Worm (Caenorhabditis elegans) whole organism, L4 larva: ENCODE results near the gene mps-4.

ENCODE experiments used
- F10B5.3 ChIP-seq: sonication (generic microtip); optimal IDR thresholded peaks from 2 replicates; lab custom pipeline; 2016; ENCODE audit warnings: mild to moderate bottlenecking, missing genetic modification characterization, missing compliant biosample characterization
- F26F4.8 ChIP-seq: fragments of 200-800 bp; sonication (Bioruptor generic); conservative IDR thresholded peaks from 2 replicates; pipeline ENCODE4 v1.3.6; 2022; ENCODE audit warnings: missing genetic modification characterization, missing compliant biosample characterization
- F37D6.2 ChIP-seq: sonication (generic microtip); optimal IDR thresholded peaks from 2 replicates; lab custom pipeline; 2016; ENCODE audit warnings: mild to moderate bottlenecking, missing genetic modification characterization, missing compliant biosample characterization
- R02D3.7 ChIP-seq: fragments of 150-350 bp; sonication (generic microtip); optimal IDR thresholded peaks from 3 replicates; lab custom pipeline; 2014; ENCODE audit warnings: missing biosample characterization, missing genetic modification characterization
- T20F7.1 ChIP-seq: fragments of 200-800 bp; sonication (Bioruptor generic); optimal IDR thresholded peaks from 2 replicates; lab custom pipeline; 2018; ENCODE audit warnings: mild to moderate bottlenecking, missing genetic modification characterization, missing compliant biosample characterization
- Y75B8A.6 ChIP-seq: fragments of 200-800 bp; sonication (Bioruptor generic); IDR thresholded peaks from 2 replicates; pipeline ENCODE4 v1.3.6; 2022; ENCODE audit warnings: missing genetic modification reagents, missing genetic modification characterization, missing compliant biosample characterization
- ZK337.2 ChIP-seq: fragments of 200-800 bp; sonication (Bioruptor generic); IDR thresholded peaks from 2 replicates; pipeline ENCODE4 v1.3.6; 2022; ENCODE audit warnings: missing genetic modification reagents, missing genetic modification characterization, missing compliant biosample characterization
- ZK546.5 ChIP-seq, 2 experiments: sonication (generic microtip); optimal IDR thresholded peaks; 2 replicates each; lab custom pipeline; 2017; ENCODE audit warnings: missing biosample characterization in 2 of 2, missing genetic modification characterization in 2 of 2
- aha-1 ChIP-seq: fragments of 150-350 bp; peaks from one replicate; lab custom pipeline; 2014; ENCODE audit warnings: missing biosample characterization, missing genetic modification characterization
- aly-2 ChIP-seq: sonication (generic microtip); optimal IDR thresholded peaks from 2 replicates; lab custom pipeline; 2018; ENCODE audit warnings: missing biosample characterization, missing genetic modification characterization
- ceh-20 ChIP-seq: fragments of 200-800 bp; sonication (Bioruptor generic); IDR thresholded peaks from 2 replicates; pipeline ENCODE4 v1.3.6; 2022; ENCODE audit warnings: missing genetic modification reagents, missing genetic modification characterization, missing compliant biosample characterization
- ceh-28 ChIP-seq: fragments of 150-350 bp; optimal IDR thresholded peaks from 2 replicates; lab custom pipeline; 2014; ENCODE audit warnings: missing biosample characterization, missing genetic modification reagents, missing genetic modification characterization
- ceh-82 ChIP-seq: sonication (generic microtip); optimal IDR thresholded peaks from 2 replicates; lab custom pipeline; 2017; ENCODE audit warnings: missing biosample characterization, missing genetic modification characterization
- ces-1 ChIP-seq: fragments of 150-350 bp; sonication (generic microtip); optimal IDR thresholded peaks from 4 replicates; lab custom pipeline; 2014; ENCODE audit warnings: missing biosample characterization, missing genetic modification reagents, missing genetic modification characterization
- daf-16 ChIP-seq, 3 experiments: sonication (generic microtip); optimal IDR thresholded peaks; 2 replicates each; lab custom pipeline; 2016 to 2017; ENCODE audit warnings: missing genetic modification characterization in 3 of 3, missing genetic modification reagents in 3 of 3, mild to moderate bottlenecking in 2 of 3, missing compliant biosample characterization in 2 of 3, missing biosample characterization in 1 of 3, moderate library complexity in 1 of 3
- daf-19 ChIP-seq: fragments of 200-800 bp; sonication (Bioruptor generic); conservative IDR thresholded peaks from 2 replicates; pipeline ENCODE4 v1.3.6; 2022; ENCODE audit warnings: missing genetic modification characterization, missing compliant biosample characterization
- dve-1 ChIP-seq: sonication (generic microtip); optimal IDR thresholded peaks from 2 replicates; lab custom pipeline; 2017; ENCODE audit warnings: antibody characterized with exemption, mild to moderate bottlenecking, missing genetic modification characterization, missing compliant biosample characterization; ENCODE audit not compliant: insufficient read depth
- egl-27 ChIP-seq: sonication (generic microtip); optimal IDR thresholded peaks from 3 replicates; lab custom pipeline; 2017; ENCODE audit warnings: missing biosample characterization, missing genetic modification reagents, missing genetic modification characterization
- jun-1 ChIP-seq: fragments of 150-350 bp; optimal IDR thresholded peaks from 2 replicates; lab custom pipeline; 2014; ENCODE audit warnings: missing biosample characterization, missing genetic modification reagents, missing genetic modification characterization
- lim-7 ChIP-seq: fragments of 200-800 bp; sonication (Bioruptor generic); IDR thresholded peaks from 2 replicates; pipeline ENCODE4 v1.3.6; 2022; ENCODE audit warnings: missing genetic modification characterization, missing compliant biosample characterization
- lin-15B ChIP-seq: fragments of 150-350 bp; sonication (generic microtip); optimal IDR thresholded peaks from 3 replicates; lab custom pipeline; 2014; ENCODE audit warnings: missing biosample characterization, missing genetic modification characterization
- lin-38 ChIP-seq: fragments of 200-800 bp; sonication (Bioruptor generic); IDR thresholded peaks from 2 replicates; pipeline ENCODE4 v1.3.6; 2022; ENCODE audit warnings: missing genetic modification reagents, missing genetic modification characterization, missing compliant biosample characterization
- lin-39 ChIP-seq: fragments of 150-350 bp; optimal IDR thresholded peaks from 2 replicates; lab custom pipeline; 2014; ENCODE audit warnings: missing biosample characterization, missing genetic modification reagents, missing genetic modification characterization
- lir-3 ChIP-seq: sonication (generic microtip); optimal IDR thresholded peaks from 2 replicates; lab custom pipeline; 2016; ENCODE audit warnings: mild to moderate bottlenecking, missing genetic modification characterization, missing compliant biosample characterization
- lsy-2 ChIP-seq, 2 experiments: fragments of 150-350 bp in 1 of 2; sonication (generic microtip) in 1 of 2; optimal IDR thresholded peaks; 2 replicates each; lab custom pipeline; 2014 to 2017; ENCODE audit warnings: missing biosample characterization in 2 of 2, missing genetic modification characterization in 2 of 2
- madf-5 ChIP-seq, 2 experiments: fragments of 200-800 bp; sonication (Bioruptor generic); IDR thresholded peaks; 2 replicates each; pipeline ENCODE4 v1.3.6; 2022; ENCODE audit warnings: missing compliant biosample characterization in 2 of 2, missing genetic modification characterization in 2 of 2
- mdt-29 ChIP-seq: fragments of 200-800 bp; sonication (Bioruptor generic); IDR thresholded peaks from 2 replicates; pipeline ENCODE4 v1.3.6; 2022; ENCODE audit warnings: missing genetic modification reagents, missing genetic modification characterization, missing compliant biosample characterization
- mes-2 ChIP-seq: sonication (generic microtip); optimal IDR thresholded peaks from 2 replicates; lab custom pipeline; 2016; ENCODE audit warnings: missing genotype, mild to moderate bottlenecking, missing genetic modification characterization, missing compliant biosample characterization; ENCODE audit not compliant: poor library complexity, severe bottlenecking
- mxl-2 ChIP-seq: fragments of 200-800 bp; sonication (Bioruptor generic); conservative IDR thresholded peaks from 2 replicates; pipeline ENCODE4 v1.3.6; 2022; ENCODE audit warnings: missing genetic modification reagents, missing genetic modification characterization, missing compliant biosample characterization
- mxl-3 ChIP-seq: fragments of 200-800 bp; sonication (Bioruptor generic); optimal IDR thresholded peaks from 2 replicates; lab custom pipeline; 2018; ENCODE audit warnings: mild to moderate bottlenecking, missing genetic modification characterization, missing compliant biosample characterization
- nhr-237 ChIP-seq: sonication (generic microtip); optimal IDR thresholded peaks from 2 replicates; lab custom pipeline; 2017; ENCODE audit warnings: missing biosample characterization, missing genetic modification characterization
- nhr-42 ChIP-seq: fragments of 200-800 bp; sonication (Bioruptor generic); IDR thresholded peaks from 2 replicates; pipeline ENCODE4 v1.3.6; 2022; ENCODE audit warnings: missing genetic modification characterization, missing compliant biosample characterization
- nhr-77 ChIP-seq: fragments of 150-350 bp; optimal IDR thresholded peaks from 2 replicates; lab custom pipeline; 2014; ENCODE audit warnings: missing biosample characterization, missing genetic modification characterization
- php-3 ChIP-seq: fragments of 200-800 bp; sonication (Bioruptor generic); IDR thresholded peaks from 2 replicates; pipeline ENCODE4 v1.3.6; 2022; ENCODE audit warnings: missing genetic modification reagents, missing genetic modification characterization, missing compliant biosample characterization
- pqm-1 ChIP-seq: sonication (generic microtip); optimal IDR thresholded peaks from 2 replicates; lab custom pipeline; 2017; ENCODE audit warnings: missing biosample characterization, missing genetic modification characterization
- skn-1 ChIP-seq: fragments of 150-350 bp; optimal IDR thresholded peaks from 2 replicates; lab custom pipeline; 2014; ENCODE audit warnings: missing biosample characterization, missing genetic modification characterization
- snpc-1.2 ChIP-seq: fragments of 200-800 bp; sonication (Bioruptor generic); IDR thresholded peaks from 2 replicates; pipeline ENCODE4 v1.3.6; 2022; ENCODE audit warnings: missing genetic modification reagents, missing genetic modification characterization, missing compliant biosample characterization
- spr-1 ChIP-seq: sonication (generic microtip); optimal IDR thresholded peaks from 2 replicates; lab custom pipeline; 2016; ENCODE audit warnings: mild to moderate bottlenecking, missing genetic modification characterization, missing compliant biosample characterization
- tra-1 ChIP-seq: fragments of 200-800 bp; sonication (Bioruptor generic); IDR thresholded peaks from 2 replicates; pipeline ENCODE4 v1.3.6; 2022; ENCODE audit warnings: missing genetic modification reagents, missing genetic modification characterization, missing compliant biosample characterization
- unc-130 ChIP-seq: sonication (generic microtip); optimal IDR thresholded peaks from 2 replicates; lab custom pipeline; 2016; ENCODE audit warnings: missing genetic modification reagents, missing genetic modification characterization, missing compliant biosample characterization
- unc-39 ChIP-seq: sonication (generic microtip); optimal IDR thresholded peaks from 2 replicates; lab custom pipeline; 2017; ENCODE audit warnings: missing biosample characterization, missing genetic modification characterization
- zfp-2 ChIP-seq: sonication (generic microtip); optimal IDR thresholded peaks from 2 replicates; lab custom pipeline; 2016; ENCODE audit warnings: mild to moderate bottlenecking, missing genetic modification characterization, missing compliant biosample characterization
- zip-11 ChIP-seq: fragments of 200-800 bp; sonication (Bioruptor generic); IDR thresholded peaks from 2 replicates; pipeline ENCODE4 v1.3.6; 2022; ENCODE audit warnings: missing genetic modification characterization, missing compliant biosample characterization
- ztf-7 ChIP-seq: fragments of 150-350 bp; optimal IDR thresholded peaks from 2 replicates; lab custom pipeline; 2014; ENCODE audit warnings: missing biosample characterization, missing genetic modification characterization

Gene mps-4

ce11 chrIII:8300860-8301396 lies 29.4 kb upstream of the mps-4 start:
- TF ChIP-seq Y75B8A.6 (GFP tag; lab: Robert Waterston, UW) (no peak), nhr-42 (no peak), zfp-2 (no peak), ceh-20 (GFP tag; lab: Robert Waterston, UW) (no peak), lir-3 (tag; lab: Kevin White, UChicago) (no peak), unc-130 (GFP tag; lab: Kevin White, UChicago) (no peak), zip-11 (GFP tag; lab: Robert Waterston, UW) (no peak), egl-27 (tag; lab: Kevin White, UChicago) (no peak)

- TF ChIP-seq nhr-77 (peak; percentile 14), ces-1 (GFP tag; lab: Kevin White, UChicago) (no peak), ceh-82 (tag; lab: Kevin White, UChicago) (no peak), mes-2 (tag; lab: Kevin White, UChicago) (no peak), F26F4.8 (GFP tag; lab: Robert Waterston, UW) (no peak), F10B5.3 (no peak), lin-38 (GFP tag; lab: Robert Waterston, UW) (no peak), lsy-2 (tag; optimal IDR thresholded peaks at IDR 0.05; lab: Kevin White, UChicago) (no peak), mdt-29 (GFP tag; lab: Robert Waterston, UW) (no peak), ceh-28 (tag; lab: Kevin White, UChicago) (no peak), mxl-3 (no peak), ZK337.2 (GFP tag; lab: Robert Waterston, UW) (no peak), daf-16 (GFP tag; optimal IDR thresholded peaks at IDR 0.05; lab: Kevin White, UChicago) (no peak), daf-16 (tag; optimal IDR thresholded peaks at IDR 0.05; lab: Kevin White, UChicago) (peak; percentile 62), php-3 (GFP tag; lab: Robert Waterston, UW) (0 out of 2 replicates have a peak, but pooled peaks have one; percentile 43), pqm-1 (tag; lab: Kevin White, UChicago) (peak; percentile 67), lim-7 (GFP tag; lab: Robert Waterston, UW) (no peak), T20F7.1 (GFP tag; lab: Kevin White, UChicago) (peak; percentile 8), daf-19 (no peak), madf-5 (GFP tag; IDR thresholded peaks at IDR 0.05; lab: Robert Waterston, UW) (no peak), nhr-237 (tag; lab: Kevin White, UChicago) (no peak), aha-1 (peak; percentile 52), spr-1 (tag; lab: Kevin White, UChicago) (no peak), Y75B8A.6 (GFP tag; lab: Robert Waterston, UW) (no peak), ztf-7 (tag; lab: Kevin White, UChicago) (no peak), ZK546.5 (tag; optimal IDR thresholded peaks at IDR 0.05; lab: Kevin White, UChicago) (no peak), R02D3.7 (tag; lab: Kevin White, UChicago) (no peak), snpc-1.2 (no peak), aly-2 (tag; lab: Kevin White, UChicago) (no peak), jun-1 (tag; lab: Kevin White, UChicago) (no peak), unc-39 (tag; lab: Kevin White, UChicago) (no peak), F37D6.2 (tag; lab: Kevin White, UChicago) (no peak), lin-39 (tag; lab: Kevin White, UChicago) (no peak), lin-15B (tag; lab: Kevin White, UChicago) (no peak), skn-1 (no peak), dve-1 (tag; lab: Kevin White, UChicago) (peak; percentile 50), mxl-2 (no peak), tra-1 (GFP tag; lab: Robert Waterston, UW) (no peak)
Measured at ce11 chrIII:8299734-8300133, 28.2 kb upstream of the mps-4 start.
